Worm (Caenorhabditis elegans): ENCODE measurements around the gene T20D4.7.

- TF ChIP-seq ceh-13 (GFP tag; optimal IDR thresholded peaks at IDR 0.05) (no peak), hnd-1 (tag; optimal IDR thresholded peaks at IDR 0.05) (no peak), ama-1 (optimal IDR thresholded peaks at IDR 0.05) (no peak), tbx-37 (GFP tag; conservative IDR thresholded peaks at IDR 0.05) (no peak)
These were observed 17.4 kb downstream of the T20D4.7 start, which contains the start of gene srab-22 for ce11 chrV:3426076-3426475.
